Fruit fly (Drosophila melanogaster) S2 (cell line): ENCODE results near the gene Charon.

Experiments
- CG8478 ChIP-seq: fragments of >200 bp; optimal IDR thresholded peaks from 2 replicates; lab custom pipeline; 2018
- CTCF ChIP-seq, 2 experiments: fragments of >200 bp; optimal IDR thresholded peaks; 2 replicates each; lab custom pipeline; 2018

Gene Charon

DNA sequence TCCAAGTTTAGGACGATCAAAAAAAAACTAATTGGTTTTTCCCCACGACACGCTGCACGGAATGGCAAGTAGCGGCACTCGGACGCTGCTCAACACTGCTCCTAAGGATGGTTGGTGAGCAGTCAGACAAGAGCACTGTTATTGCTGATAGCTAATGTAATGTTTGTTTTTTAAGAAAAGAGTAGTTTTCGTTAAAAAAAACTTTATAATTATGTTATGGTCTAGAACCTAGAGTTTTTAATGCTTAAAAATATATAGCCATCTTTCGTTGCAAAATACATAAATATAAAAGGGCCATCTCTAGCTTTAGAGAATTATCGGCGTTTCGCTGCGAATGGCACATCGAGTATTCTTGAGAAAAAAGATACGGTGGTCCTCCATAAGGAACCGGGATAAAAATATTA lies at the start of gene Charon, which contains the start of gene CG4887:
Charon (minus strand) TSS at position 102 of the 404 bp plus-strand sequence.
CG4887 (plus strand) TSS at position 306 of the 404 bp plus-strand sequence.
- TF ChIP-seq CTCF (optimal IDR thresholded peaks at IDR 0.05; lab: Kevin White, UChicago) = no peak
- no peak for TF ChIP-seq CG8478

DNA sequence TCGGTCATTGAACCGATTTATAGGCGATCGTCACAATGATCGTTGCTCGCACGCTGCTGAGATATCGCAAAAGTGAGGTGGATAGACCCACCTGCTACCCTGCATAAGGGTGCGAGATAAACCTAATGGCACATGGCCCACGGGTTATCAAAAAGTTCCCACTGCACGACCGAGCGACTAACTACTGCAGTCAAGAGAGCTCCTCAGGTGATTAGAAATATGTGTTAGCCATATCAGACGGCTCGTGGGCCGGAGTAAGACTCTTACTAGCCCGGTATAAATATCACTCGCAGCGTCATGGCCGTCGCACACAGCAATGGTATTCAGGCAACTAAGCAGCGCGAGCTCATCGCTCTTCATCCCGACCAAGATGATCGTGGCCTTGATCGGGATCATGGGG lies 46.4 kb upstream of the Charon start, which contains the start of gene CG42329:
CG42329 (plus strand) TSS at position 301 of the 400 bp plus-strand sequence.
- TF ChIP-seq CTCF (optimal IDR thresholded peaks at IDR 0.05; lab: Kevin White, UChicago) (no peak), CG8478 (no peak)

DNA sequence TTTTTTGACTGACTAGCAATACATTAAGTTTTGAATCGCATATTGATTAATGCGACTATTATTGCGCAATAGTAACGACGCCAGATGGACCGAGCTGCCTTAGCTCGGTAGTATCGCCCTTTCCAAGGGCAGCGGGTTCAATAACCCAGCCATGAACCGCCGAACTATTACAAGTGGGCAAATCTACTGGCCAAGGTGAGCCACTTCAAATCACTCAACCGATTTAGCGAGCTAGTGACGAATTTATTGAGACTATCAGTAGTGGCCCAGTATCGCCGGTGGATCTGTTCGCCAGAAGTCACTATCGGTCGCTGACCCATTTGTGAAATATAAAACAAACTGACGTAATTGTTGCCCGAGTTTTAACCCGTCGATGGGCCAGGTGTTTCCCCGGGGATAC lies 45.9 kb upstream of the Charon start:
- no peak for TF ChIP-seq CTCF (optimal IDR thresholded peaks at IDR 0.05; lab: Kevin White, UChicago)
- no peak for TF ChIP-seq CG8478

DNA sequence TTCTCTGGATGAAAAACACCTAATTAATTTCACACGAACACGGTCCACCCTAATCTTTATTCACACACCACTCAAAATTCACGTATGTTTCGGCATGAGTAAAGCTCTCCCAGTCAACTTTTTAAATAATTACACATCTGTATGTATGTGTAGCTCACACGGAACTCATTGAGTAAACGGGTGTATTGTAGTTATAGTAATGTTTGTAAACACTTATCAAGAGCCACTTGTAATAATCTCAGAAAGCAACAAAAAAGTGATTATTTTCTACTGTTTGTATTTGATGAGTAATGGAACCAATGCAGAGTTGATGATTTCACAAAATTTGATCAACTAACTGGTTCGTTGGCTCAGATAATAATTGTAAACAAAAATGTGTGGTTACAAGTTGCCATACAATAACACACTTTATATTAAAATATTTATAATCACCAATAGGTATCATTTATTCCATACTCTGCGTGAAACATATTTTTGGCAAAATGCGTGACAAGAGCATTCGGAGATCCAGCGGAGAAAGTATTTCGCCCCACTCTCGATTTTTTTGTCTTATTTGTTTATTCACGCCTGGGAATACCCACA lies 45.4 kb upstream of the Charon start:
- TF ChIP-seq CG8478 (no peak), CTCF (optimal IDR thresholded peaks at IDR 0.05; lab: Kevin White, UChicago) (no peak)

DNA sequence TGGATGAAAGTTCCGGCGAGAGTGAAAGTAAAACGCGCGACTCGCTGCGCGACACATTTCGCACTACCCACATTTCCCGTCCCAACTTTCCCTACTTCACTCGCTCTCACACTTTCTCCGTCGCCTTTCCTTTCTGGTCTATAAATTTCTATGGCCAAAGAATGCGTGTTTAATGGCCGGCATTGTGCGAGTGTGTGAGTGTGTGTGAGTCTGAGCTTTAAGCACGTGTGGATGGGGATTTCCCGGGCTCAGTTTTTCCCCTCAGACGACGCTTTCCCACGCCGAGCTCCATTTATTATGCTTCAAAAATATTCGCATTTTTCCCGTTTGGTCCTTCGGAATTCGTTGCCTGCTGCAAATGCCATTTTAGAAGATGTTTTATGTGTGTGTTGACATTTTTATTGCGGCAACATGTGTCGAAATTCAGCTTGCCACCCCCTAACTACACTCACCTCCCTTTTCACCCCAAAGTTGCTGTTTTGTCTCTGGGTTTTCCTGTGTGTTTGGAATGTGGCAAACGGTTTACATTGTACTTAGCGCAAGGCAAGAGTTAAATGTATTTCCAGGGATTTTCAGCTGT lies 44.5 kb upstream of the Charon start:
- no peak for TF ChIP-seq CG8478
- no peak for TF ChIP-seq CTCF (optimal IDR thresholded peaks at IDR 0.05; lab: Kevin White, UChicago)

DNA sequence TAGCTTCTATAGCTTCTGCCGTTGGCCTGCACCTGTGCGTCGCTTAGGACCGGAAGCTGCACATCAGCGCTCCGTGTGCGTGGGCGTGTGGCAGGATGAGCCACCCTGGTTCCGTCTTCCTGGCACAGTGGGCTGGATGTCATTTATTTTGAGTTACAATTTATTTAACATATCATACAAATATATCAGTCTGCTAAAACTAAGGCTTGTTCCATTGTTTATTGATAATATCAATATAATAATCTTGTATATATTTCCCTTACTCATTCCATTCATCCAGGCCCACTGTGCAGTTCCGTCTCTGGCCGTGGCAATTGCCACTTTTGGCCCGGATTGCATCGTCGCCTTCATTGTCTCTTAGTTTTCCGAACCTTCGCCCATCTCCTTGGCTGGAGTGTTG lies 41.9 kb upstream of the Charon start:
- TF ChIP-seq CG8478 (no peak), CTCF (optimal IDR thresholded peaks at IDR 0.05; lab: Kevin White, UChicago) (no peak)

DNA sequence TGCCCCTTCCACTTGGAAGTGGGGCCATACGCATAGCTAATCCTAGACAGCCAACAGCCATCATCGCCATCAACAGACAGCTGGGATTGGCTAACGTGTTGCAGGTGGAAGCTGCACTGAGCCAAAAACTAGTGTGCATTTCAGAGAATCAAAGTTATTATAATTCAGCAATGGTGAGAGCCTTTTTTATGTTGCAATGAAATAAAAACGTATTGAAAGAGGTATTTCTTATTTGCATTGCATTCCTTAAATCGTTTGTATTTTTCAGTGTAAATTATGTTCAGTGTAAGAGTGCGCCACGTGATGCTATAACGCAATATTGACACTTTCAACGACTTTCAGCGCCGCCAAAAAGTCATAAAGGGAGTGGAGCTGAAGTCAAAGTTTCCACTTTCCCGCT lies 41.0 kb upstream of the Charon start:
- no peak for TF ChIP-seq CTCF (optimal IDR thresholded peaks at IDR 0.05; lab: Kevin White, UChicago)
- TF ChIP-seq CG8478 = no peak

DNA sequence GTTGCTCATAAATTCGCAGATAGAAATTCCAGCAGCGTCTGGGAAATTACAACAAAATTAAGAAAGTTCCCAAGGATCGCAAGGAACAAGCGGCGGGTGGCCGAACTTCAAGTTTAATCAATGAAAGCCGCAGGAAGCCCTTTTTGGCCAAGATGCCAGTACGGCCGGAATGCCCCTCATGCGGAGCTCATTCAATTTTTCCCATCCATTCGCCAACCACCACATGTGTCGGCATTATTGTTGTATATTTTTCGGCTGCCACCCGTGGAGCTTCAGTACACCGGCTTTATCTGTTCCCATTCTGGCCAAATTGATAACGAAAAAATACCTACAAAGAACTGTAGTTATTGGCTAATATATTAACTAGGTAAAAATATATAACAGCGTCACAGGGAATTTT lies 38.9 kb upstream of the Charon start:
- TF ChIP-seq CG8478 (no peak), CTCF (optimal IDR thresholded peaks at IDR 0.05; lab: Kevin White, UChicago) (no peak)

DNA sequence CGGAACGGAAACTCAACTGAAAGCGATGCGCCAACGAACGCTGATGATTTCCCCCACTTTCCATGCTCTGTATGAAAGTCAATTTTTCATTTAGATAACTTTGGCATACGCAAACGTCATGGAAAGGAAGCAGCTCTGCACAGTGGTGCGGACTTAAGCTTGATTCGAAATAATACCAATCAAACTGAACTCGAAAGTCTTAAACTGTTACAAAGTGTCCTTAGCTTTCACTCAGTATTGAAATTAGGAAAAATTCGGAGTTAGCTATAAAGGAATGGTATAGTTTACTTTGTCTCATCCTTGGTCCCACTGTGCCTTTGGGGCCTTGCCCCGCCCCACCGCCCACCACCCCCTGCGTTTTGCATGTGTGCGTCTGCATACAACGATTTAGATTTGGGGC lies 34.8 kb upstream of the Charon start:
- no peak for TF ChIP-seq CTCF (optimal IDR thresholded peaks at IDR 0.05; lab: Kevin White, UChicago)
- no peak for TF ChIP-seq CG8478

DNA sequence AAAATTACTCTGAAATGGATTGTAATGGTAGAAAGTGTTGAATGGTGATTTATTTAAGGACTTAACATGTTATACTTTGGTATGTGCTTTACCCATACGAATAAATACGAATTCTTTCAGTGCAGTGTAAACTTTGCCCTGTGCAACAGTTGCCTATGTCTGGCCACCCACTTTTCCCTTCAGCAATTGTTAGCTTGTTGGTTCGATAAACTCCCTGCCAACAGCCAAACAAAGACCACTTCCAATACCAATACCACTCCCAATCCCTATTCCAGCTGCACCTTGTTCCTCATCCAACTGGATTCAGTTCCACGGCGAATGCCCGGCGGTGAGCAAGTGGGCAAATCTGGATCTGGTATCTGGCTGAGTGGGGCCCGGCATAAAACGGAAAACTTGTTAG lies 31.3 kb upstream of the Charon start, which contains the start of gene CG14342:
CG14342 (plus strand) TSS at position 301 of the 400 bp plus-strand sequence.
- TF ChIP-seq CTCF (optimal IDR thresholded peaks at IDR 0.05; lab: Kevin White, UChicago) (no peak), CG8478 (no peak)

DNA sequence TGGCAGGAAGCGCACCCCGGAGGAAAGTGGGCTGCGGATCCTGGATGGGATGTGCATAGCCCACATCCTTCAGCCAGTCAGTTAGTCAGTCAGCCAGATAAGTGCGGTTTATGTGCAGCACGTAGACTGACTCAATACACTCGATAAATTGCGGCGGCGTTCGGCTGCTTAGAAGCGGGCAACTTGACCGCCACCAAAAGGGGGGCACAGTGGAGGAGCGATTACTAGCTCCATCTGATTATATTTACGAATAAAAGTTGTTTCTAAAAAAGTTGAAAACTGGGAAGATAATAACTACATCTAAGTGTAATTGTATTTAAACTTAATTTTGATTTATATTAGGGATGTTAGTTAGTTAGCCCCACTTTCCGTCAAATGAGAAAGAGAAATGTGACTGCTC lies 29.8 kb upstream of the Charon start:
- TF ChIP-seq CTCF (optimal IDR thresholded peaks at IDR 0.05; lab: Kevin White, UChicago) = no peak
- no peak for TF ChIP-seq CG8478

DNA sequence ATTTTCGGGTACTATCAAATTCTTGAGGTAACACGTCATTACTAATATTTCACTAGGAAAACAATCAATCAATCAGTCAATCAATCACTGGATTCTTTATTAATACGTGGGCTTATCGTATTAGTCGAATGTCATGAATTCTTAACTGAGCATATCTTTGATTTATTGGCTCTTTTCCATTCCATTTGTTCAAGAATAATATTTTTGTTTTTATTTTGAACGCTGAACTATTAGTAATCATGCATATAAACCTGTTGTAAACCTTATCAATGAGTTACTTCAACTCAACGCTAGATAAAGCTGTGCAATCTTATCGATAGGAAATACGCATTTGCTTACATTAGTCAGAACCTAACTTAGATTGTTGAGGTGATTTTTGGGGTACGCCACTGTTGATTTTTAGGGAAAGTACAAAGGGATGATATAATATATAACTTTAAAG lies 28.8 kb upstream of the Charon start:
- TF ChIP-seq CG8478 (no peak), CTCF (optimal IDR thresholded peaks at IDR 0.05; lab: Kevin White, UChicago) (no peak)

DNA sequence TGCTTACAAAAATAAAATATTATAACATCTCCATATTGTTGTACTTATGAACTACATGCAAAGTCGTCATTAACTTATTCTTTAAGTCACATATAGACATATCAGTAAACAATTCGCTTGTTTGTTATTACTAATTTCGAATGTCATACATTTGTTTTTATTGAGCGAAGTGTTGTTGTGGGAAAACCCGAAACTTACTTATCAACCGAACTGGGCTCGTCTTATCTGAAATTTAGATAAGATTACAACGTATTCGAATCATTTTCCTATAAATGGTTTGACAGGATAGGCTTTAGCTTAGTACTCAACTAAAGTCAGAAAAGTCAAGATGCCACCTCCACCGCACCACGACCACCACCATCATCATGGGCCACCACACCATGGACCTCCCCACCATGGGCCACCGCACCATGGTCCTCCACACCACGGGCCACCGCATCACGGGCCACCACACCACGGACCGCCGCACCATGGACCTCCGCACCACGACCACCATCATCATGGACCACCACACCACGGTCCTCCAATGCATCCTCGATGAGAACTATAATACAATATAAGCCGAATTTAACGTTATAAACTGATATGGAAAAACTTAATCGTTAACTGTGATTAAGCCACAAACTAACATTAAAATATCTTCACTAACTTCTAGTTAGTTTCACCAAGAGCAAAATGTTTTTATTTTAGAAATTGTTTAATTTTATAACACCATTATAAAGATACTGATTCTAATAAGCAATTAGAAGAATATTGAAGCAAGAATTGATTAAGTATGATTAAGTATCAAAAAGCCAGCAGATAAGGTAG lies 27.5 kb upstream of the Charon start, which contains the start of the genes CG43349 and CG5011:
CG43349 (plus strand) TSS at position 294 of the 810 bp plus-strand sequence.
CG5011 (plus strand) TSS at position 760 of the 810 bp plus-strand sequence.
- no peak for TF ChIP-seq CTCF (optimal IDR thresholded peaks at IDR 0.05; lab: Kevin White, UChicago)
- no peak for TF ChIP-seq CG8478

DNA sequence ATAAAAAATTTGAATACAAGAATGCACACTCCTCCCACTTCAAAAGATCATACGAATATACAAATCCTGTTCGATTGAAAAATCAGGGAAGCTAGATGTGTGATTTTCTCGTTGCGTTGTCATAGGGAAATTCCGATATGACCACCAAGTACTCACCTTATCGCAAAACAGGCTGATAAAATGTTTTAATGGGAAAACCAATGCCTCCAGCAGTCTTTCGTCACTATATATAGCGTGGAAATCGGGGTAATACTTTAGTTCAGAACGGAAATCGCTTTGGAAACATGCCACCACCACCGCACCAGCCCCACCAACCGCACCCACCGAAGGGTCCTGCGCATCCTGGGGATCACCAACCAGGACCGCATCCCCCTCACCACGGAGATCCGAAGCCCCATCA lies 26.6 kb upstream of the Charon start, which contains the start of the genes CG5139 and CG43348:
CG5139 (minus strand) TSS at position 101 of the 400 bp plus-strand sequence.
CG43348 (plus strand) TSS at position 247 of the 400 bp plus-strand sequence.
- TF ChIP-seq CG8478 (no peak), CTCF (optimal IDR thresholded peaks at IDR 0.05; lab: Kevin White, UChicago) (no peak)

DNA sequence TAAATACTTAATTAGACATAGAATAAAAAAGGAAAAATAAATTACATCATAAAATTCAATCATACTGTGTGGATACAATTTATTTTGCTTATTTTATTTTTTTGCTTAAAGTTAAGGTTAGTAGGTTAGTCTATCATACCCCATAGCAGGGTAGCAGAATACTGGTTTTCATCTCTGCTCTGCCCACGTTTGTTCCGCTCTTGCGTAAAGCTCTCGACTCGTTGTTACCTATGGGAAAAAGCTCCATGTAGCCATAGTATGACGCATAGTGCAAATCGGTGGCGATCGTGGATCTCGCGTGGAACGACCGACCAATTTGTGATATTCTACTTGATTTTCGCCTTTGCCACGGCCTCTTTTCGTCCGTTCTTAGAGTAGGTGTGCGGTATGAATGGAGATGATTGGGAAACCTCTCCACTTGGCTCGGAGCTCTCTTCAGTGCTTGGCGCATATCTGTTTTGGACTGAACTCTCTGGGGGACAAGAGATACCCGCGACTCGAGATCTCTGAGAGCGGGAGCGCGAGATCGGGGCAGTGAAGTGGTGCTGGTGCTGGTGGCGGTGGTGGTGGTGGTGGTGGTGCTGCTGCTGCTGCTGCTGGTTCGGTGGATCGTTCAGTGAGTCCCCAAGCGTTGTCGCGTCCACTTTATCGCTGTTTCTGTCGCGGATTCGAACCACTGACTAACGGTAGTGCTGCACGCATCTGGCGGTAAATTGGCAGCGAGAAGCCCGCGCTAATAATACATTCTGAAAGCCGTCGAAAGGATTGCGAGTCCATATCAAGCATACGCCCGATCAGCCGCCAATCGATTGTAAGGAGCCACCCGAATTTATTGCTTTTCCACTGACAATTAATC lies 13.3 kb upstream of the Charon start, which contains the start of gene CG5001:
CG5001 (plus strand) TSS at position 116 of the 856 bp plus-strand sequence.
- TF ChIP-seq CG8478 (no peak), CTCF (optimal IDR thresholded peaks at IDR 0.05; lab: Kevin White, UChicago) (no peak)
